Fruit fly (Drosophila melanogaster): Measurements from ENCODE around the gene r.

- TF ChIP-seq grau (tag; optimal IDR thresholded peaks at IDR 0.05) (no peak), dpn (GFP tag; optimal IDR thresholded peaks at IDR 0.05) (no peak), pan (optimal IDR thresholded peaks at IDR 0.05) (no peak), pan (GFP tag; optimal IDR thresholded peaks at IDR 0.05 in 1 of 2, IDR thresholded peaks at IDR 0.05 in 1 of 2) (no peak), CG3281 (GFP tag; optimal IDR thresholded peaks at IDR 0.05) (no peak), D19B (GFP tag; optimal IDR thresholded peaks at IDR 0.05) (no peak), Eip74EF (GFP tag; optimal IDR thresholded peaks at IDR 0.05) (no peak), br (optimal IDR thresholded peaks at IDR 0.05) (no peak), Six4 (GFP tag; optimal IDR thresholded peaks at IDR 0.05) (no peak), eve (GFP tag; optimal IDR thresholded peaks at IDR 0.05) (no peak), CG10543 (GFP tag; optimal IDR thresholded peaks at IDR 0.05) (no peak), BEAF-32 (GFP tag; optimal IDR thresholded peaks at IDR 0.05) (no peak), HmgD (GFP tag; optimal IDR thresholded peaks at IDR 0.05) (no peak), CG18262 (tag; optimal IDR thresholded peaks at IDR 0.05) (no peak), CG4328 (GFP tag; optimal IDR thresholded peaks at IDR 0.05) (no peak)
Observed at dm6 chrX:16669849-16670248, 14.7 kb downstream of the r start.
